Fruit fly (Drosophila melanogaster): ENCODE measurements around the gene TpnC25D.

TpnC25D gene

DNA sequence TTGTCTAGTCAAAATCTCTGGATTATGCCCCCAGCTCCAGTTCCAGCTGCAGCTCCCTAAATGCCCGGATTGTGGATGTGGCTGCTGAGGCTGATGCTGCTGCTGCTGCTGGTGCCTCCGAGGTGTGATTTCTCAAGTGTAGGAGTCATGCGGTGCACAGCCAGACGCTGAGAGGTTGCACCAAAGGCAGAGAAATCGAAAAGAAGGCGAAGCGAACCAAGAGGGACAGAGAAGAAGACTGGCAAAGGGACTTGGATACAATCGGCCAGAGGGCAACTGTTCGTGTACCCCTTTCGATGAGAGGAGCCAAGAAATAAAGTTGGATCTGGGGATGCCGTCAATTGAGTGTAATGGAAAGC is 22.0 kb downstream of the TpnC25D start:
- TF ChIP-seq Pif1A (GFP tag; optimal IDR thresholded peaks at IDR 0.05) (no peak), gl (tag; optimal IDR thresholded peaks at IDR 0.05) (no peak), EcR (GFP tag; optimal IDR thresholded peaks at IDR 0.05) (peak; percentile 38), Ets98B (GFP tag; IDR thresholded peaks at IDR 0.05) (no peak), CG12605 (GFP tag; IDR thresholded peaks at IDR 0.05) (no peak), CG32121 (GFP tag; IDR thresholded peaks at IDR 0.05) (no peak), Snoo (tag; optimal IDR thresholded peaks at IDR 0.05) (no peak), CG13204 (GFP tag; optimal IDR thresholded peaks at IDR 0.05) (peak; percentile 43), CG4496 (GFP tag; IDR thresholded peaks at IDR 0.05) (no peak), CG8159 (tag; optimal IDR thresholded peaks at IDR 0.05) (no peak), rn (GFP tag; IDR thresholded peaks at IDR 0.05) (no peak), CG15710 (tag; optimal IDR thresholded peaks at IDR 0.05) (no peak), CG9948 (tag; optimal IDR thresholded peaks at IDR 0.05) (no peak), D1 (tag; optimal IDR thresholded peaks at IDR 0.05) (no peak), CG10348 (GFP tag; IDR thresholded peaks at IDR 0.05) (no peak)

DNA sequence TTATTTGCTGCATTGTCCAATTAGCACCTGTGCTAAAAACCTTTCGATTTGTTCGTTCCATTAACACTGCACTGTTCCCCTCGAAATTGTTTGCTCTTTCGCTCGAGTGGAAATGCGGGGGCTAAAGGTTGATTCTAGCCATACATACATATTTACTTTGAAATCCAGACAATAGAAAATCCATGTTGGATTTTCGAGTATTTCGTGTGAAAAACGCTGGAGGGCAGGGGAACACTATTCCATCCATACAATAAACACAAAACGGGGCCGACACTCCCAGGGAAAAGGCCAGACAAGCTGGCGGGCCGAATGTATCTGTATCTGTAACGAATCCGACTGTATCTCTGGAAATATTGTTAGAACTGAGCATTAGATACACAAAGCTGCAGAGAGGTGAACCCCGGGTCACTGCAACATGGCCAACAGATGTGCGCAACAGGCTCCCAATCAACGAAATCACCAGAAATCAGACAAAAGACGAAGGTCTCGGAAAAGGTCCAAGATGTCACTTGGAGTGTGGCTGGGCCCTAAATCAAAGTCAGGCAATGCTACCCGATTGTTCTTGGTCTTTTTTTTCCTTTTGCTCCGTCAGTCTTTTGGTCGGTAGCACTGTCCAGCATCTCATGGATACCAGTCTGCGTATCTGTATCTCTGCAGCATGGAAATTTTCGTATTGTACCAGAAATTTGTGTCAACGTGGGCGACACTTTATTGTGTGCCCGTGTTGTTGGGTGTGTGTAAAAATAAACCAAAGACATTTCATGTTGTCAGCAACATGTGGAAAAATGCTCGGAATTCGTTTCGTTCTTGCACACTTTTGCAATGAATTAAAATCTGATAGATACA is 23.2 kb downstream of the TpnC25D start:
- no peak for TF ChIP-seq Ets98B (GFP tag; IDR thresholded peaks at IDR 0.05)
- TF ChIP-seq D1 (tag; optimal IDR thresholded peaks at IDR 0.05) = no peak
- no peak for TF ChIP-seq CG13204 (GFP tag; optimal IDR thresholded peaks at IDR 0.05)
- TF ChIP-seq CG8301 (tag; optimal IDR thresholded peaks at IDR 0.05) = no peak

DNA sequence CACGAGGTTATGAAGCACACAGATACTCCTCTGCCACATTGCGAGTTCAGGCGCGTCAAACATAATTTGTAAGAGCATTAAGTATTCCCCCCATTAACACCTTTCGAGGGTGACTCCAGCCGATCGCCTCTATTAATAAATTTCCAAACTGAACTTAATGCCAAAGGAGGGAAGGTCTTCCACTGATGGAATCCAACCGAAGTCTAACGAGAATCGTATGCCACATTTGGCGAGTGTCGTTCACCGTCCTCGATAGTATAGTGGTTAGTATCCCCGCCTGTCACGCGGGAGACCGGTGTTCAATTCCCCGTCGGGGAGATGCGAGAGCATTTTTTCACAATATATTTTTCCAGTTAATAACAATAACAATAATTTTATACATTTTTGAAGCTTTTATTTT is 24.0 kb downstream of the TpnC25D start:
- TF ChIP-seq CG14655 (GFP tag; optimal IDR thresholded peaks at IDR 0.05) = no peak
- no peak for TF ChIP-seq CG12605 (GFP tag; IDR thresholded peaks at IDR 0.05)
- TF ChIP-seq CG17806 (tag; optimal IDR thresholded peaks at IDR 0.05) = no peak
- TF ChIP-seq CG15710 (tag; optimal IDR thresholded peaks at IDR 0.05) = no peak
- no peak for TF ChIP-seq CG4496 (GFP tag; IDR thresholded peaks at IDR 0.05)

DNA sequence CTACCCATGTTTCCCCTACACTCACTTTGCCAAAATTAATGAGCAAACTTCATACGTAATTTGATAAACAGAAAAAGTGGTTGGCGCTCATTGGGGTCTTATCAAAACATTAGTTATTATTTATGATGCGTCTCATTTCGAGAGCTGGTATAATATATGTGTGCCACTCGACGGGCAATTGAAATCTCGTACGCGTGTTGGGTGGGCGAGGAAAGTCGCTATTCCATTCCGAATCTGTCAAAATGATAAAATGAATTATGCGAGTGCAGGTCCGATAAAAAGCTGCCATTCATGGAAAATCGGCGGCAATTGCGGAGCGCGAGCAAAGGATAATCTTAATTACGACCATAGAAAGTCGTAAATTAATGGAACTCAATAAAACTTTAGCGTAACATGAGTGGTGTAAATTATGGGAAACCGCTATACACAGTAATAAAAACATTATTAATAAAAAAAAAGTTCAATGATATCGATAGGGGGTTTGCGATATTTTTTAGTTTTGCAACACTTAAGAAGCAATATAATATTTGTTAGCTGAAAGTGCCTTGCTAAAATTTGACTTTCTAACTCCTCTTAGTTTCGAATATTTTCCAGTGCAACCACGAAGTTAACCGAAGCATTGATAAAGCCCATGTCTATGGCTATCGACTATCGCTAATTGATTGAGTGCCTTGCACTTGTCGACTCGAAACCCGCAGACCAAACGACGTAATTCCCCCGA is 25.9 kb downstream of the TpnC25D start:
- TF ChIP-seq CG32121 (GFP tag; IDR thresholded peaks at IDR 0.05) (0 out of 2 replicates have a peak, but pooled peaks have one; percentile 37), Snoo (tag; optimal IDR thresholded peaks at IDR 0.05) (no peak), CG10348 (GFP tag; IDR thresholded peaks at IDR 0.05) (no peak), CG8301 (tag; optimal IDR thresholded peaks at IDR 0.05) (no peak), CG17806 (tag; optimal IDR thresholded peaks at IDR 0.05) (no peak), Pif1A (GFP tag; optimal IDR thresholded peaks at IDR 0.05) (no peak), Ets98B (GFP tag; IDR thresholded peaks at IDR 0.05) (peak; percentile 16; the same call in 1 of the 2 replicates), EcR (GFP tag; optimal IDR thresholded peaks at IDR 0.05) (no peak), CG13204 (GFP tag; optimal IDR thresholded peaks at IDR 0.05) (no peak), CG8159 (tag; optimal IDR thresholded peaks at IDR 0.05) (no peak), fd96Ca (GFP tag; IDR thresholded peaks at IDR 0.05) (no peak), rn (GFP tag; IDR thresholded peaks at IDR 0.05) (no peak), Pif1B (GFP tag; optimal IDR thresholded peaks at IDR 0.05) (no peak), CG4496 (GFP tag; IDR thresholded peaks at IDR 0.05) (peak; percentile 31; the same call in 1 of the 3 replicates), D1 (tag; optimal IDR thresholded peaks at IDR 0.05) (no peak), CG12605 (GFP tag; IDR thresholded peaks at IDR 0.05) (no peak), CG9948 (tag; optimal IDR thresholded peaks at IDR 0.05) (no peak)

DNA sequence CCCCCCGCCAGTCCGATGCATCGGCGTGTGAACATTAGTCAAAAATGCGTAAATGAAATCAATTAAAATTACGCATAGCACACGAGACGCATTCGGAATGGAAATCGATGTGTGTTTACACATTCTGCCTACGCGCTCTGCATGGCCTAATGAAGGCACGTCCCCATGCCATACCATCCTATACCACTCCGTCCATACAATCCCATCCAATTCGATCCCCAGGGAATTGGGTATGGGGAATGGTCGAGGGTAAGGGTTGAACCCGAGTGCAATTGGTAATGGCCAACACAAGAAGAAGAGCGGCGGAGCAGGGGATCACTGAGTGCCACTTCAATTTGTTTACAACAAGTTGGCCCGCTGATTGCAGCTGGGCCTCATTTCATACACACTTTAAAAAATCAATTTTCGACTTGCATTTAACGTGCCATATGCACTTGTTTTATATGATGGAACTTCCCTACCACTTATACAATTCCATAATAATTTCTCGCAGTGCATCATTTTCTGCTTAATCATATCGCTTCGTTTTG is 28.9 kb downstream of the TpnC25D start:
- TF ChIP-seq CG9948 (tag; optimal IDR thresholded peaks at IDR 0.05) (peak; percentile 18), CG17806 (tag; optimal IDR thresholded peaks at IDR 0.05) (peak; percentile 26), CG14655 (GFP tag; optimal IDR thresholded peaks at IDR 0.05) (peak; percentile 47), CG13204 (GFP tag; optimal IDR thresholded peaks at IDR 0.05) (no peak), CG8159 (tag; optimal IDR thresholded peaks at IDR 0.05) (peak; percentile 29), Snoo (tag; optimal IDR thresholded peaks at IDR 0.05) (no peak), EcR (GFP tag; optimal IDR thresholded peaks at IDR 0.05) (peak; percentile 6), Pif1A (GFP tag; optimal IDR thresholded peaks at IDR 0.05) (peak; percentile 43), D1 (tag; optimal IDR thresholded peaks at IDR 0.05) (no peak), CG15710 (tag; optimal IDR thresholded peaks at IDR 0.05) (peak; percentile 10), CG4496 (GFP tag; IDR thresholded peaks at IDR 0.05) (0 out of 3 replicates have a peak, but pooled peaks have one; percentile 21), CG10348 (GFP tag; IDR thresholded peaks at IDR 0.05) (no peak), CG34367 (tag; optimal IDR thresholded peaks at IDR 0.05) (no peak)

DNA sequence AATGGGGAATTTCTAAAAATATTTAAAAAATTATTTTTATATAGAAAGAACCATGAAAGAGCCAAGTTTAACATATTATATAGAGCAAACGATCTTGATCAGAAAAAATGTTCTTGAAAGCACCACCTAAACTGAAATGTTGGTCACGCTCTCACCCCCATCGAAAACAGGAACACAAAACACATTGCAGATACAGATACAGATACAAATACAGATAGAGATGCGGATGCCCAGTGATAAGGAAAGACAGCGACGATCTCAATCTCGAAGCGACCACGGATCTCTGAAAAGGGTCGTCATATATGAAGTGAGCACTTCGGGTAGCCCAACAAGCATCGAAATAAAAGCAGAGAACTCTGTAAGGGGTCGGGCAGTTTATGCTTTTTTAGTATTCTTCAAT is 30.9 kb downstream of the TpnC25D start:
- TF ChIP-seq CG10348 (GFP tag; IDR thresholded peaks at IDR 0.05) (no peak), CG15710 (tag; optimal IDR thresholded peaks at IDR 0.05) (no peak), D1 (tag; optimal IDR thresholded peaks at IDR 0.05) (no peak), fd96Ca (GFP tag; IDR thresholded peaks at IDR 0.05) (no peak), Pif1B (GFP tag; optimal IDR thresholded peaks at IDR 0.05) (no peak), CG8301 (tag; optimal IDR thresholded peaks at IDR 0.05) (no peak), CG13204 (GFP tag; optimal IDR thresholded peaks at IDR 0.05) (no peak), EcR (GFP tag; optimal IDR thresholded peaks at IDR 0.05) (no peak), CG14655 (GFP tag; optimal IDR thresholded peaks at IDR 0.05) (no peak)
